Worm (Caenorhabditis elegans) whole organism, young adult: Measurements from ENCODE around the gene M04B2.7.

Experiments
- C06A6.2 ChIP-seq: fragments of 200-800 bp; sonication (Bioruptor generic); conservative IDR thresholded peaks from 2 replicates; pipeline ENCODE4 v1.3.6; 2022; ENCODE audit warnings: missing genetic modification characterization, missing compliant biosample characterization
- F23B12.7 ChIP-seq: sonication (generic microtip); optimal IDR thresholded peaks from 2 replicates; lab custom pipeline; 2017; ENCODE audit warnings: missing genetic modification characterization, mild to moderate bottlenecking, missing compliant biosample characterization, antibody characterized with exemption, moderate library complexity; ENCODE audit not compliant: insufficient read depth
- F33H1.4 ChIP-seq: fragments of 200-800 bp; sonication (Bioruptor generic); IDR thresholded peaks from 2 replicates; pipeline ENCODE4 v1.3.6; 2022; ENCODE audit warnings: missing genetic modification reagents, missing genetic modification characterization, missing compliant biosample characterization
- F37B4.10 ChIP-seq: fragments of 200-800 bp; sonication (Bioruptor generic); IDR thresholded peaks from 2 replicates; pipeline ENCODE4 v1.3.6; 2022; ENCODE audit warnings: missing genetic modification characterization, missing compliant biosample characterization
- F57C9.4 ChIP-seq: sonication (generic microtip); optimal IDR thresholded peaks from 2 replicates; lab custom pipeline; 2017; ENCODE audit warnings: mild to moderate bottlenecking, missing genetic modification characterization, missing compliant biosample characterization
- K11D2.4 ChIP-seq: fragments of 200-800 bp; sonication (Bioruptor generic); IDR thresholded peaks from 2 replicates; pipeline ENCODE4 v1.3.6; 2022; ENCODE audit warnings: missing genetic modification reagents, missing genetic modification characterization, missing compliant biosample characterization
- ama-1 ChIP-seq, 3 experiments: fragments of 150-350 bp in 1 of 3; sonication (generic microtip) in 2 of 3; optimal IDR thresholded peaks; 2 replicates each; lab custom pipeline; 2014 to 2018; ENCODE audit warnings: missing biosample characterization in 2 of 3, missing genetic modification characterization in 2 of 3, missing genetic modification reagents in 2 of 3
- attf-3 ChIP-seq: fragments of 200-800 bp; sonication (Bioruptor generic); conservative IDR thresholded peaks from 2 replicates; pipeline ENCODE4 v1.3.6; 2022; ENCODE audit warnings: missing genetic modification reagents, missing genetic modification characterization, missing compliant biosample characterization
- attf-5 ChIP-seq: fragments of 200-800 bp; sonication (Bioruptor generic); optimal IDR thresholded peaks from 2 replicates; lab custom pipeline; 2018; ENCODE audit warnings: mild to moderate bottlenecking, missing genetic modification characterization, missing compliant biosample characterization
- cebp-2 ChIP-seq: fragments of 200-800 bp; sonication (Bioruptor generic); IDR thresholded peaks from 2 replicates; pipeline ENCODE4 v1.3.6; 2022; ENCODE audit warnings: missing genetic modification characterization, missing compliant biosample characterization
- ceh-100 ChIP-seq: fragments of 200-800 bp; sonication (Bioruptor generic); IDR thresholded peaks from 2 replicates; pipeline ENCODE4 v1.3.6; 2022; ENCODE audit warnings: missing genetic modification reagents, missing genetic modification characterization, missing compliant biosample characterization
- ceh-40 ChIP-seq: fragments of 200-800 bp; sonication (Bioruptor generic); IDR thresholded peaks from 2 replicates; pipeline ENCODE4 v1.3.6; 2022; ENCODE audit warnings: missing genetic modification characterization, missing compliant biosample characterization
- dox-1 ChIP-seq: fragments of 200-800 bp; sonication (Bioruptor generic); IDR thresholded peaks from 2 replicates; pipeline ENCODE4 v1.3.6; 2022; ENCODE audit warnings: missing genetic modification reagents, missing genetic modification characterization, missing compliant biosample characterization
- efl-1 ChIP-seq: fragments of 150-350 bp; optimal IDR thresholded peaks from 2 replicates; lab custom pipeline; 2014; ENCODE audit warnings: missing biosample characterization, missing genetic modification reagents, missing genetic modification characterization
- hlh-12 ChIP-seq: sonication (generic microtip); optimal IDR thresholded peaks from 2 replicates; lab custom pipeline; 2016; ENCODE audit warnings: missing genetic modification characterization, missing compliant biosample characterization
- lag-1 ChIP-seq: fragments of 200-800 bp; sonication (Bioruptor generic); IDR thresholded peaks from 2 replicates; pipeline ENCODE4 v1.3.6; 2022; ENCODE audit warnings: missing genetic modification reagents, missing genetic modification characterization, missing compliant biosample characterization
- let-607 ChIP-seq, 2 experiments: fragments of 200-800 bp in 1 of 2; sonication (Bioruptor generic) in 1 of 2; sonication (generic microtip) in 1 of 2; optimal IDR thresholded peaks; 2 replicates each; lab custom pipeline; 2016 to 2018; ENCODE audit warnings: mild to moderate bottlenecking in 2 of 2, missing compliant biosample characterization in 2 of 2, missing genetic modification characterization in 2 of 2, moderate library complexity in 2 of 2, missing genotype in 1 of 2
- lin-26 ChIP-seq: fragments of 200-800 bp; sonication (Bioruptor generic); IDR thresholded peaks from 2 replicates; pipeline ENCODE4 v1.3.6; 2022; ENCODE audit warnings: missing genetic modification reagents, missing genetic modification characterization, missing compliant biosample characterization
- lin-40 ChIP-seq: sonication (generic microtip); optimal IDR thresholded peaks from 2 replicates; lab custom pipeline; 2016; ENCODE audit warnings: missing genetic modification characterization, mild to moderate bottlenecking, missing compliant biosample characterization, missing genotype, missing genetic modification reagents
- lin-54 ChIP-seq: fragments of 200-800 bp; sonication (Bioruptor generic); optimal IDR thresholded peaks from 2 replicates; lab custom pipeline; 2018; ENCODE audit warnings: mild to moderate bottlenecking, missing genetic modification characterization, missing compliant biosample characterization
- lir-1 ChIP-seq: fragments of 200-800 bp; sonication (Bioruptor generic); conservative IDR thresholded peaks from 2 replicates; pipeline ENCODE4 v1.3.6; 2022; ENCODE audit warnings: missing genetic modification reagents, missing genetic modification characterization, missing compliant biosample characterization
- madf-10 ChIP-seq: sonication (generic microtip); optimal IDR thresholded peaks from 2 replicates; lab custom pipeline; 2016; ENCODE audit warnings: mild to moderate bottlenecking, missing genetic modification characterization, missing compliant biosample characterization
- madf-3 ChIP-seq: fragments of 200-800 bp; sonication (Bioruptor generic); IDR thresholded peaks from 2 replicates; pipeline ENCODE4 v1.3.6; 2022; ENCODE audit warnings: missing genetic modification reagents, missing genetic modification characterization, missing compliant biosample characterization
- madf-6 ChIP-seq: fragments of 200-800 bp; sonication (Bioruptor generic); IDR thresholded peaks from 2 replicates; pipeline ENCODE4 v1.3.6; 2022; ENCODE audit warnings: missing genetic modification reagents, missing genetic modification characterization, missing compliant biosample characterization
- madf-8 ChIP-seq: fragments of 200-800 bp; sonication (Bioruptor generic); conservative IDR thresholded peaks from 2 replicates; pipeline ENCODE4 v1.3.6; 2022; ENCODE audit warnings: missing genetic modification reagents, missing genetic modification characterization, missing compliant biosample characterization
- mcd-1 ChIP-seq: fragments of 200-800 bp; sonication (Bioruptor generic); IDR thresholded peaks from 2 replicates; pipeline ENCODE4 v1.3.6; 2022; ENCODE audit warnings: missing genetic modification reagents, missing genetic modification characterization, missing compliant biosample characterization
- mel-28 ChIP-seq: sonication (generic microtip); optimal IDR thresholded peaks from 2 replicates; lab custom pipeline; 2016; ENCODE audit warnings: borderline replicate concordance, mild to moderate bottlenecking, missing genetic modification characterization, missing compliant biosample characterization
- mes-4 ChIP-seq: sonication (generic microtip); optimal IDR thresholded peaks from 2 replicates; lab custom pipeline; 2016; ENCODE audit warnings: missing genotype, missing genetic modification characterization, missing compliant biosample characterization
- nfyb-1 ChIP-seq: fragments of 200-800 bp; sonication (Bioruptor generic); IDR thresholded peaks from 2 replicates; pipeline ENCODE4 v1.3.6; 2022; ENCODE audit warnings: missing genetic modification reagents, missing genetic modification characterization, missing compliant biosample characterization
- nhr-27 ChIP-seq: fragments of 200-800 bp; sonication (Bioruptor generic); optimal IDR thresholded peaks from 2 replicates; lab custom pipeline; 2018; ENCODE audit warnings: mild to moderate bottlenecking, missing genetic modification characterization, moderate library complexity, missing compliant biosample characterization
- nhr-80 ChIP-seq: sonication (generic microtip); optimal IDR thresholded peaks from 2 replicates; lab custom pipeline; 2016; ENCODE audit warnings: missing genetic modification characterization, missing compliant biosample characterization
- repo-1 ChIP-seq: sonication (generic microtip); optimal IDR thresholded peaks from 2 replicates; lab custom pipeline; 2017; ENCODE audit warnings: mild to moderate bottlenecking, missing genetic modification characterization, missing compliant biosample characterization
- sdz-38 ChIP-seq: sonication (generic microtip); optimal IDR thresholded peaks from 2 replicates; lab custom pipeline; 2016; ENCODE audit warnings: missing genotype, missing genetic modification characterization, missing compliant biosample characterization
- snpc-3.4 ChIP-seq: sonication (generic microtip); optimal IDR thresholded peaks from 2 replicates; lab custom pipeline; 2017; ENCODE audit warnings: missing genetic modification characterization, mild to moderate bottlenecking, missing compliant biosample characterization, antibody characterized with exemption, moderate library complexity, missing genotype, missing genetic modification reagents
- snpc-4 ChIP-seq, 5 experiments: fragments of 150-350 bp in 1 of 5; sonication (generic microtip) in 4 of 5; optimal IDR thresholded peaks; 2 replicates each; lab custom pipeline; 2014 to 2018; ENCODE audit warnings: missing genetic modification characterization in 5 of 5, missing biosample characterization in 3 of 5, antibody characterized with exemption in 2 of 5, mild to moderate bottlenecking in 2 of 5, missing compliant biosample characterization in 2 of 5, missing genotype in 2 of 5, moderate library complexity in 2 of 5, missing genetic modification reagents in 1 of 5
- somi-1 ChIP-seq: fragments of 200-800 bp; sonication (Bioruptor generic); optimal IDR thresholded peaks from 2 replicates; lab custom pipeline; 2018; ENCODE audit warnings: mild to moderate bottlenecking, missing genetic modification characterization, missing compliant biosample characterization
- tbp1 ChIP-seq: fragments of 200-800 bp; sonication (Bioruptor generic); optimal IDR thresholded peaks from 2 replicates; lab custom pipeline; 2018; ENCODE audit warnings: mild to moderate bottlenecking, missing genetic modification characterization, missing compliant biosample characterization
- tlf-1 ChIP-seq: fragments of 200-800 bp; sonication (Bioruptor generic); optimal IDR thresholded peaks from 2 replicates; lab custom pipeline; 2018; ENCODE audit warnings: mild to moderate bottlenecking, missing genetic modification characterization, missing compliant biosample characterization
- unc-62 ChIP-seq: fragments of 150-350 bp; optimal IDR thresholded peaks from 2 replicates; lab custom pipeline; 2014; ENCODE audit warnings: missing biosample characterization, missing genetic modification reagents, missing genetic modification characterization
- xnd-1 ChIP-seq: sonication (generic microtip); optimal IDR thresholded peaks from 2 replicates; lab custom pipeline; 2016; ENCODE audit warnings: missing genotype, missing genetic modification reagents, missing genetic modification characterization, missing compliant biosample characterization
- zim-3 ChIP-seq: sonication (generic microtip); optimal IDR thresholded peaks from 2 replicates; lab custom pipeline; 2017; ENCODE audit warnings: mild to moderate bottlenecking, missing genetic modification characterization, moderate library complexity, missing compliant biosample characterization
- ztf-25 ChIP-seq: fragments of 200-800 bp; sonication (Bioruptor generic); IDR thresholded peaks from 2 replicates; pipeline ENCODE4 v1.3.6; 2022; ENCODE audit warnings: missing genetic modification reagents, missing genetic modification characterization, missing compliant biosample characterization
- ztf-26 ChIP-seq: sonication (generic microtip); optimal IDR thresholded peaks from 2 replicates; lab custom pipeline; 2017; ENCODE audit warnings: missing genetic modification characterization, missing compliant biosample characterization

M04B2.7 gene

DNA sequence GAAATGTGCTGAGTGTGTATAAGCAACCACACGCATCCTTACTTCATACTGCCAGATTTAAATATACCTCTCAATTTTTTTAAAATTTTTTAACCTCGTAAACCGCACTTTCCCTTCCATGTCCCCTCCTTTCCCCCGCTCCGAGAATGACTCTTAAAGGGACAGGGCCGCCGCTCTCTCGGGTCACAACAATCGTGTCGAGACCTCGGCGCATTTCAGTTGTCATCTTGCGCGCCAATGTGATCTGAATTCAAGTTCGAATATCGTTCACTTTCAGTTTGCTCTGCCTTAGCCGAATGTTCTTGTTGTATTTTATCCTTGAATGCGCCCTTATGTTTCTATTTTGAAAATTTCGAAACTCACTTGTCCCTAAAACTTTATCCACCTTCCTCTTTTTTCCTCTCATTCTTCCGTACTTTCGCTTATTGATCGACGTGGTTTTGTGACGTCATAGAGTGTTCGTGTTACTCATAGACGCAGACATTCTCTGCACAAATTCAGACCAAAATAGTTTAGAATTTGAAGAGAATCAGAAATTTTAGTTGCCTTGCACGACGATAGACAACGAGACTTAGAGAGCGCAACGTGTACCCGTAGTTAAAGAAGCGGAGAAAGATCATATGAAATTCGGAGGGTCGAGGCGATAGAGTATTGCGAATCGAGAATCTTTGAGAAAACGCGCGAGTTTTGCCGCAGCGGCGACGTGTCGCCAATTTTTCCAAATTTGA, 26.2 kb downstream of the M04B2.7 start (continued):
- TF ChIP-seq mes-4 (tag; lab: Kevin White, UChicago): no peak
- no peak for TF ChIP-seq unc-62 (GFP tag; lab: Kevin White, UChicago)
- 0 out of 2 replicates have a peak, but pooled peaks have one; percentile 60 for TF ChIP-seq F37B4.10
- 0 out of 2 replicates have a peak, but pooled peaks have one; percentile 11 for TF ChIP-seq ztf-25 (GFP tag; lab: Robert Waterston, UW)
- peak; percentile 33; the same call in 1 of the 2 replicates for TF ChIP-seq attf-3 (GFP tag; lab: Robert Waterston, UW)
- TF ChIP-seq C06A6.2 (GFP tag; lab: Robert Waterston, UW): no peak
- TF ChIP-seq dox-1 (GFP tag; lab: Robert Waterston, UW): peak; percentile 29; the same call in 1 of the 2 replicates
- peak; percentile 20 for TF ChIP-seq nhr-80 (tag; lab: Kevin White, UChicago)
- peak; percentile 42 to 78 for TF ChIP-seq let-607 (tag; optimal IDR thresholded peaks at IDR 0.05; lab: Kevin White, UChicago)
- TF ChIP-seq madf-8: peak; percentile 40; the same call in 1 of the 2 replicates
- peak; percentile 78 for TF ChIP-seq efl-1
- TF ChIP-seq somi-1 (GFP tag; lab: Kevin White, UChicago): peak; percentile 29
- no peak for TF ChIP-seq F23B12.7 (tag; lab: Kevin White, UChicago)
- TF ChIP-seq lin-26 (GFP tag; lab: Robert Waterston, UW): peak; percentile 62; the same call in 1 of the 2 replicates
- no peak for TF ChIP-seq snpc-4 (GFP tag; optimal IDR thresholded peaks at IDR 0.05; lab: Kevin White, UChicago)
- peak in 2 of 4 experiments; percentile 12 to 24 for TF ChIP-seq snpc-4 (tag; optimal IDR thresholded peaks at IDR 0.05; lab: Kevin White, UChicago)
- TF ChIP-seq ztf-26 (tag; lab: Kevin White, UChicago): peak; percentile 10
- 0 out of 2 replicates have a peak, but pooled peaks have one; percentile 18 for TF ChIP-seq madf-3 (GFP tag; lab: Robert Waterston, UW)
- TF ChIP-seq F33H1.4 (GFP tag; lab: Robert Waterston, UW): peak; percentile 73
- peak; percentile 38 for TF ChIP-seq xnd-1 (tag; lab: Kevin White, UChicago)
- TF ChIP-seq lir-1 (GFP tag; lab: Robert Waterston, UW): 0 out of 2 replicates have a peak, but pooled peaks have one; percentile 26
- TF ChIP-seq mcd-1 (GFP tag; lab: Robert Waterston, UW): peak; percentile 20; the same call in 1 of the 2 replicates
- TF ChIP-seq attf-5 (GFP tag; lab: Kevin White, UChicago): peak; percentile 71
- peak; percentile 34 for TF ChIP-seq tlf-1 (GFP tag; lab: Kevin White, UChicago)
- peak; percentile 73 for TF ChIP-seq madf-10 (tag; lab: Kevin White, UChicago)
- peak; percentile 33 for TF ChIP-seq lin-54 (GFP tag; lab: Kevin White, UChicago)
- no peak for TF ChIP-seq zim-3
- TF ChIP-seq madf-6 (GFP tag; lab: Robert Waterston, UW): peak; percentile 80
- no peak for TF ChIP-seq mel-28 (tag; lab: Kevin White, UChicago)
- TF ChIP-seq tbp1: peak; percentile 1

DNA sequence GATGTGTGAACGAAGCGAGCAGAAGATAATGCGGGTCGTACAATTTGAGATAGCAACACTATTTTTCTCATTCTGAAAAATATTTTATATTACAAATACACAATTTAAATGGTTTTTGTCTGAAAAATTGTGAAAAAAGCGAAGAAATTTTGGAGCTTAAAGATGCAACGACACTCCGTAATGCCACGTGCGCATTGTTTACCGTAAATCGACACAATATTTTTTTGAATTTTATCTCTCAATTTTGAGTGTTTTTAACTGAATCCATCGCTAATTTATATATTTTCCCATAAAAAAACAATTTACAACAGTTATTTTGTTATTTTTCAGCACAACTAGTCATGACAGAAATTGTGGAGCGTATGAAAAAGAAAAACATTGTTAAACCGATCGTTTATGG, 27.6 kb downstream of the M04B2.7 start, which contains the start of the genes M04B2.4 and gfl-1:
Gene M04B2.4 (minus strand): TSS at position 72 of the 400 bp plus-strand sequence.
Gene gfl-1 (plus strand): TSS at position 331 of the 400 bp plus-strand sequence.
- TF ChIP-seq ama-1 (optimal IDR thresholded peaks at IDR 0.05; lab: Kevin White, UChicago) (no peak), ama-1 (GFP tag; optimal IDR thresholded peaks at IDR 0.05; lab: Kevin White, UChicago) (no peak), let-607 (tag; optimal IDR thresholded peaks at IDR 0.05; lab: Kevin White, UChicago) (no peak), snpc-3.4 (tag; lab: Kevin White, UChicago) (no peak), hlh-12 (tag; lab: Kevin White, UChicago) (no peak), attf-3 (GFP tag; lab: Robert Waterston, UW) (peak; percentile 95), lir-1 (GFP tag; lab: Robert Waterston, UW) (no peak)

ce11 chrIV:11510664-11511063, 37.9 kb downstream of the M04B2.7 start, which contains the start of gene M04B2.6:
M04B2.6 (minus strand) TSS chrIV:11510764.
- no peak for TF ChIP-seq nfyb-1 (GFP tag; lab: Robert Waterston, UW)
- no peak for TF ChIP-seq F57C9.4 (tag; lab: Kevin White, UChicago)
- TF ChIP-seq sdz-38 (tag; lab: Kevin White, UChicago): no peak
- no peak for TF ChIP-seq ceh-40 (GFP tag; lab: Robert Waterston, UW)
- TF ChIP-seq lin-40 (tag; lab: Kevin White, UChicago): no peak
- no peak for TF ChIP-seq cebp-2 (GFP tag; lab: Robert Waterston, UW)
- no peak for TF ChIP-seq ceh-100
- TF ChIP-seq K11D2.4 (GFP tag; lab: Robert Waterston, UW): no peak
- no peak for TF ChIP-seq repo-1 (tag; lab: Kevin White, UChicago)
- TF ChIP-seq lag-1 (GFP tag; lab: Robert Waterston, UW): no peak
- no peak for TF ChIP-seq lir-1 (GFP tag; lab: Robert Waterston, UW)
- TF ChIP-seq attf-3 (GFP tag; lab: Robert Waterston, UW): no peak
- no peak for TF ChIP-seq nhr-27 (tag; lab: Kevin White, UChicago)
- TF ChIP-seq madf-3 (GFP tag; lab: Robert Waterston, UW): no peak
- no peak for TF ChIP-seq F37B4.10
